Worm (Caenorhabditis elegans): Measurements from ENCODE around the gene C50E10.1.

DNA sequence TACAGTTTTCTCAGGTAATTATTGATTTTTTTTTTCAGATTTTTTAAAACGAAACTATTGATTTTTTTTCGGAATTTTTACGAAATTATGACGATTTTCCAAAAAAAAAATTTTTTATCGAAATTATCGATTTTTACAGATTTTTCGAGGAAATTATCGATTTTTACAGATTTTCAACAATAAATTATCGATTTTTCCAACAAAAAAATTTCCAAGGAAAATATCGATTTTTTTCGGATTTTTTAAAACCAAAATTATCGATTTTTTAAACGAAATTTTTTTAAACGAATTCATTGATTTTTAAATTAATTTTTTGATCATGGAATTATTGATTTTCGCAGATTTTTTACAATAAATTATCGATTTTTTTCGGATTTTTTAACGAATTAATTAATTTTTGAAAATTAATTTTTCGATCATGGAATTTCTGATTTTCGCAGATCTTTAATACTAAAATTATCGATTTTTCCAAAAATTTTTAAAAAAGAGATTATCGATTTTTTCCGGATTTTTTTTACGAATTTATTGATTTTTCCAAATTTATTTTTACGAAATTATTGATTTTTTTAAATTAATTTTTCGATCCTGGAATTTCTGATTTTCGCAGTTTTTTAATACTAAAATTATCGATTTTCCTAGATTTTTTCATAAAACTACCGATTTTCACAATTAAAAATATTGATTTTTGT lies 46.6 kb downstream of the C50E10.1 start:
- TF ChIP-seq ttx-3 (tag; optimal IDR thresholded peaks at IDR 0.05) (no peak), gmeb-2 (tag; optimal IDR thresholded peaks at IDR 0.05) (no peak), ceh-2 (tag; optimal IDR thresholded peaks at IDR 0.05) (no peak), pros-1 (tag; optimal IDR thresholded peaks at IDR 0.05) (no peak), ref-2 (tag; optimal IDR thresholded peaks at IDR 0.05) (no peak), unc-86 (tag; optimal IDR thresholded peaks at IDR 0.05) (no peak)
